Fruit fly (Drosophila melanogaster): Measurements from ENCODE around the gene Rcd7.
A peak's percentile ranks its signal among the peaks of the same experiment; 100 is the strongest.

Gene Rcd7

dm6 chr3L:19557197-19557995 is 12.5 kb downstream of the Rcd7 start (continued):
- TF ChIP-seq Dfd (GFP tag; optimal IDR thresholded peaks at IDR 0.05) (no peak), CG1024 (GFP tag; IDR thresholded peaks at IDR 0.05) (no peak), CG3847 (GFP tag; IDR thresholded peaks at IDR 0.05) (no peak), lmd (GFP tag; IDR thresholded peaks at IDR 0.05) (no peak), E2f1 (GFP tag; IDR thresholded peaks at IDR 0.05) (no peak), CG7987 (GFP tag; optimal IDR thresholded peaks at IDR 0.05) (no peak), CG17829 (tag; optimal IDR thresholded peaks at IDR 0.05) (peak; percentile 64), sens (GFP tag) (no peak), mam (GFP tag; optimal IDR thresholded peaks at IDR 0.05) (no peak), CG32767 (GFP tag; IDR thresholded peaks at IDR 0.05) (no peak), disco-r (GFP tag; optimal IDR thresholded peaks at IDR 0.05) (no peak), bsh (GFP tag; optimal IDR thresholded peaks at IDR 0.05) (peak; percentile 21 to 44), peb (GFP tag; IDR thresholded peaks at IDR 0.05) (no peak), Lpt (GFP tag; optimal IDR thresholded peaks at IDR 0.05) (no peak), Antp (GFP tag; optimal IDR thresholded peaks at IDR 0.05) (no peak), CG12071 (GFP tag; optimal IDR thresholded peaks at IDR 0.05) (no peak), D19B (GFP tag; optimal IDR thresholded peaks at IDR 0.05) (no peak), cas (GFP tag; IDR thresholded peaks at IDR 0.05) (no peak), jigr1 (GFP tag; IDR thresholded peaks at IDR 0.05) (no peak), pfk (GFP tag; optimal IDR thresholded peaks at IDR 0.05) (no peak), fru (optimal IDR thresholded peaks at IDR 0.05) (no peak), CG11398 (GFP tag; optimal IDR thresholded peaks at IDR 0.05) (no peak), CG11695 (GFP tag; IDR thresholded peaks at IDR 0.05) (no peak), hkb (optimal IDR thresholded peaks at IDR 0.05) (no peak), hkb (GFP tag; IDR thresholded peaks at IDR 0.05) (no peak), Sry-δ (GFP tag; optimal IDR thresholded peaks at IDR 0.05) (no peak), al (GFP tag; IDR thresholded peaks at IDR 0.05) (no peak), CG3163 (GFP tag; optimal IDR thresholded peaks at IDR 0.05) (no peak), CG14710 (tag; optimal IDR thresholded peaks at IDR 0.05) (peak; percentile 63), CG2712 (tag; optimal IDR thresholded peaks at IDR 0.05) (peak; percentile 65), p53 (GFP tag; optimal IDR thresholded peaks at IDR 0.05) (no peak), mld (GFP tag; IDR thresholded peaks at IDR 0.05; ENCODE audit: partially characterized antibody) (no peak), ems (GFP tag; optimal IDR thresholded peaks at IDR 0.05) (no peak), stwl (tag; optimal IDR thresholded peaks at IDR 0.05) (no peak), CG12299 (tag; optimal IDR thresholded peaks at IDR 0.05) (no peak), CG11696 (GFP tag; IDR thresholded peaks at IDR 0.05) (no peak), Taf1 (GFP tag; IDR thresholded peaks at IDR 0.05) (no peak), slp2 (GFP tag; optimal IDR thresholded peaks at IDR 0.05) (no peak), lbe (GFP tag; optimal IDR thresholded peaks at IDR 0.05) (peak; percentile 43), Bdp1 (GFP tag; optimal IDR thresholded peaks at IDR 0.05) (no peak), CG10274 (GFP tag; optimal IDR thresholded peaks at IDR 0.05) (no peak), Optix (GFP tag; IDR thresholded peaks at IDR 0.05) (no peak), inv (GFP tag; IDR thresholded peaks at IDR 0.05; ENCODE audit: partially characterized antibody) (no peak), CG4820 (GFP tag; optimal IDR thresholded peaks at IDR 0.05) (no peak), crc (GFP tag; optimal IDR thresholded peaks at IDR 0.05) (no peak), NfI (GFP tag; optimal IDR thresholded peaks at IDR 0.05) (no peak), CG18476 (GFP tag; optimal IDR thresholded peaks at IDR 0.05) (no peak), ham (GFP tag; IDR thresholded peaks at IDR 0.05) (no peak), NK7.1 (GFP tag; optimal IDR thresholded peaks at IDR 0.05) (no peak), tup (GFP tag; optimal IDR thresholded peaks at IDR 0.05) (no peak), CG12391 (tag; optimal IDR thresholded peaks at IDR 0.05) (peak; percentile 58), Hmx (GFP tag; optimal IDR thresholded peaks at IDR 0.05) (no peak)

Measured in whole organism, embryonic.